Fruit fly (Drosophila melanogaster) whole organism, embryonic: ENCODE data around the gene Cdc7.

ENCODE experiments used
- ATbp ChIP-seq: fragments of 200-800 bp; sonication (Bioruptor generic); optimal IDR thresholded peaks from 2 replicates; lab custom pipeline; 2017; ENCODE audit warnings: missing biosample characterization, mild to moderate bottlenecking, missing genetic modification characterization, missing genetic modification reagents
- Bgb ChIP-seq: fragments of 200-800 bp; sonication (Bioruptor generic); IDR thresholded peaks from 2 replicates; pipeline ENCODE4 v1.3.6; 2022; ENCODE audit warnings: missing biosample characterization, missing genetic modification characterization; ENCODE audit not compliant: partially characterized antibody
- CG10209 ChIP-seq: fragments of 200-800 bp; sonication (Bioruptor generic); optimal IDR thresholded peaks from 3 replicates; lab custom pipeline; 2017; ENCODE audit warnings: missing biosample characterization, mild to moderate bottlenecking, missing genetic modification characterization, missing genetic modification reagents
- CG10543 ChIP-seq: fragments of 200-800 bp; sonication (Bioruptor generic); optimal IDR thresholded peaks from 3 replicates; lab custom pipeline; 2017; ENCODE audit warnings: missing biosample characterization, mild to moderate bottlenecking, missing genetic modification characterization, moderate library complexity
- CG11723 ChIP-seq: fragments of 200-800 bp; sonication (Bioruptor generic); optimal IDR thresholded peaks from 2 replicates; lab custom pipeline; 2017; ENCODE audit warnings: missing biosample characterization, mild to moderate bottlenecking, missing genetic modification characterization
- CG14050 ChIP-seq: fragments of 200-800 bp; sonication (Bioruptor generic); IDR thresholded peaks from 3 replicates; pipeline ENCODE4 v1.3.6; 2022; ENCODE audit warnings: missing biosample characterization, missing genetic modification characterization
- CG14441 ChIP-seq: fragments of 200-800 bp; sonication (Bioruptor generic); IDR thresholded peaks from 2 replicates; pipeline ENCODE4 v1.3.6; 2022; ENCODE audit warnings: missing biosample characterization, missing genetic modification characterization
- CG16813 ChIP-seq: fragments of 200-800 bp; sonication (Bioruptor generic); IDR thresholded peaks from 3 replicates; pipeline ENCODE4 v1.3.6; 2022; ENCODE audit warnings: missing biosample characterization, missing genetic modification characterization; ENCODE audit not compliant: partially characterized antibody
- CG16815 ChIP-seq: fragments of 200-800 bp; sonication (Bioruptor generic); optimal IDR thresholded peaks from 3 replicates; lab custom pipeline; 2017; ENCODE audit warnings: missing biosample characterization, mild to moderate bottlenecking, missing genetic modification characterization
- CG17328 ChIP-seq: fragments of 200-800 bp; sonication (Bioruptor generic); IDR thresholded peaks from 2 replicates; pipeline ENCODE4 v1.3.6; 2022; ENCODE audit warnings: missing biosample characterization, missing genetic modification characterization
- CG2712 ChIP-seq: fragments of 200-800 bp; optimal IDR thresholded peaks from 3 replicates; lab custom pipeline; 2019; ENCODE audit warnings: missing biosample characterization, mild to moderate bottlenecking, missing genetic modification characterization, moderate library complexity
- CG30431 ChIP-seq: fragments of 200-800 bp; sonication (Bioruptor generic); optimal IDR thresholded peaks from 2 replicates; lab custom pipeline; 2017; ENCODE audit warnings: missing biosample characterization, missing genetic modification characterization
- CG33557 ChIP-seq: fragments of 200-800 bp; sonication (Bioruptor generic); optimal IDR thresholded peaks from 2 replicates; lab custom pipeline; 2019; ENCODE audit warnings: missing biosample characterization, mild to moderate bottlenecking, missing genetic modification characterization, moderate library complexity
- CG3407 ChIP-seq: fragments of 200-800 bp; sonication (Bioruptor generic); optimal IDR thresholded peaks from 2 replicates; lab custom pipeline; 2018; ENCODE audit warnings: missing biosample characterization, mild to moderate bottlenecking, missing genetic modification characterization
- CG5180 ChIP-seq: fragments of 200-800 bp; sonication (Bioruptor generic); optimal IDR thresholded peaks from 3 replicates; lab custom pipeline; 2017; ENCODE audit warnings: missing biosample characterization, missing genetic modification characterization, mild to moderate bottlenecking, moderate library complexity, missing genetic modification reagents
- CG6813 ChIP-seq: fragments of 200-800 bp; sonication (Bioruptor generic); optimal IDR thresholded peaks from 2 replicates; lab custom pipeline; 2017; ENCODE audit warnings: missing biosample characterization, missing genetic modification characterization, mild to moderate bottlenecking, moderate library complexity, missing genetic modification reagents
- CG7357 ChIP-seq: fragments of 200-800 bp; sonication (Bioruptor generic); IDR thresholded peaks from 3 replicates; pipeline ENCODE4 v1.3.6; 2022; ENCODE audit warnings: missing biosample characterization, missing genetic modification characterization
- CkIIα-i1 ChIP-seq: fragments of 200-800 bp; sonication (Bioruptor generic); IDR thresholded peaks from 2 replicates; pipeline ENCODE4 v1.3.6; 2022; ENCODE audit warnings: missing biosample characterization, missing genetic modification characterization
- Doc3 ChIP-seq: fragments of 200-800 bp; sonication (Bioruptor generic); IDR thresholded peaks from 3 replicates; pipeline ENCODE4 v1.3.6; 2022; ENCODE audit warnings: missing biosample characterization, missing genetic modification characterization; ENCODE audit not compliant: partially characterized antibody
- Drgx ChIP-seq: fragments of 200-800 bp; sonication (Bioruptor generic); IDR thresholded peaks from 2 replicates; pipeline ENCODE4 v1.3.6; 2022; ENCODE audit warnings: missing biosample characterization, missing genetic modification characterization
- Ets97D ChIP-seq: fragments of 200-800 bp; sonication (Bioruptor generic); optimal IDR thresholded peaks from 3 replicates; lab custom pipeline; 2016; ENCODE audit warnings: missing biosample characterization, missing genetic modification characterization
- H2.0 ChIP-seq: fragments of 200-800 bp; sonication (Bioruptor generic); IDR thresholded peaks from 2 replicates; pipeline ENCODE4 v1.3.6; 2022; ENCODE audit warnings: missing biosample characterization, missing genetic modification characterization
- Hand ChIP-seq: fragments of 200-800 bp; sonication (Bioruptor generic); optimal IDR thresholded peaks from 2 replicates; lab custom pipeline; 2017; ENCODE audit warnings: mild to moderate bottlenecking, missing biosample characterization, missing genetic modification reagents, missing genetic modification characterization
- Hr39 ChIP-seq: fragments of >200 bp; optimal IDR thresholded peaks from 2 replicates; lab custom pipeline; 2017
- Jarid2 ChIP-seq: fragments of 200-800 bp; sonication (Bioruptor generic); optimal IDR thresholded peaks from 3 replicates; lab custom pipeline; 2017; ENCODE audit warnings: mild to moderate bottlenecking, missing biosample characterization, missing genetic modification reagents, missing genetic modification characterization
- NK7.1 ChIP-seq: fragments of 200-800 bp; sonication (Bioruptor generic); optimal IDR thresholded peaks from 3 replicates; lab custom pipeline; 2016; ENCODE audit warnings: missing biosample characterization, missing genetic modification characterization
- Neu2 ChIP-seq: fragments of 200-800 bp; sonication (Bioruptor generic); optimal IDR thresholded peaks from 3 replicates; lab custom pipeline; 2016; ENCODE audit warnings: missing biosample characterization, missing genetic modification characterization, borderline replicate concordance
- Pdp1 ChIP-seq, 2 experiments: fragments of 200-800 bp; sonication (Bioruptor generic); optimal IDR thresholded peaks; 3 replicates each; lab custom pipeline; 2016; ENCODE audit warnings: missing biosample characterization in 2 of 2, missing genetic modification characterization in 2 of 2, mild to moderate bottlenecking in 1 of 2, moderate library complexity in 1 of 2
- Sry-δ ChIP-seq: fragments of 200-800 bp; sonication (Bioruptor generic); optimal IDR thresholded peaks from 2 replicates; lab custom pipeline; 2016; ENCODE audit warnings: missing biosample characterization, missing genetic modification characterization
- Trl ChIP-seq, 3 experiments: fragments of >200 bp in 2 of 3; fragments of 200-800 bp in 1 of 3; sonication (Bioruptor generic) in 1 of 3; optimal IDR thresholded peaks; 2 replicates in 1 of 3; 3 replicates in 2 of 3; lab custom pipeline; 2016 to 2017; ENCODE audit warnings: missing biosample characterization in 1 of 3, missing genetic modification characterization in 1 of 3
- Xrp1 ChIP-seq: fragments of 200-800 bp; sonication (Bioruptor generic); IDR thresholded peaks from 2 replicates; pipeline ENCODE4 v1.3.6; 2022; ENCODE audit warnings: missing biosample characterization, missing genetic modification characterization
- abd-A ChIP-seq: fragments of 200-800 bp; sonication (Bioruptor generic); optimal IDR thresholded peaks from 3 replicates; lab custom pipeline; 2019; ENCODE audit warnings: missing biosample characterization, mild to moderate bottlenecking, missing genetic modification characterization, moderate library complexity
- ato ChIP-seq: fragments of 200-800 bp; sonication (Bioruptor generic); IDR thresholded peaks from 2 replicates; pipeline ENCODE4 v1.3.6; 2022; ENCODE audit warnings: missing biosample characterization, missing genetic modification characterization; ENCODE audit not compliant: partially characterized antibody
- bsh ChIP-seq, 2 experiments: fragments of 200-800 bp; sonication (Bioruptor generic); optimal IDR thresholded peaks; 2 replicates each; lab custom pipeline; 2017 to 2018; ENCODE audit warnings: mild to moderate bottlenecking in 2 of 2, missing biosample characterization in 2 of 2, missing genetic modification characterization in 2 of 2, moderate library complexity in 1 of 2
- cg ChIP-seq: fragments of 200-800 bp; sonication (Bioruptor generic); optimal IDR thresholded peaks from 3 replicates; lab custom pipeline; 2019; ENCODE audit warnings: missing biosample characterization, mild to moderate bottlenecking, missing genetic modification characterization, moderate library complexity
- dm ChIP-seq: fragments of 200-800 bp; sonication (Bioruptor generic); optimal IDR thresholded peaks from 3 replicates; lab custom pipeline; 2016; ENCODE audit warnings: missing biosample characterization, missing genetic modification characterization
- dysf ChIP-seq: fragments of 200-800 bp; sonication (Bioruptor generic); IDR thresholded peaks from 3 replicates; pipeline ENCODE4 v1.3.6; 2022; ENCODE audit warnings: missing biosample characterization, missing genetic modification characterization
- eve ChIP-seq, 2 experiments: fragments of >200 bp; optimal IDR thresholded peaks; 2 replicates each; lab custom pipeline; 2017; ENCODE audit warnings: missing biosample characterization in 2 of 2, missing genetic modification characterization in 2 of 2
- ewg ChIP-seq: fragments of 200-800 bp; sonication (Bioruptor generic); optimal IDR thresholded peaks from 3 replicates; lab custom pipeline; 2017; ENCODE audit warnings: mild to moderate bottlenecking, missing biosample characterization, missing genetic modification reagents, missing genetic modification characterization
- jumu ChIP-seq: fragments of 200-800 bp; sonication (Bioruptor generic); optimal IDR thresholded peaks from 3 replicates; lab custom pipeline; 2016; ENCODE audit warnings: missing biosample characterization, missing genetic modification characterization
- klu ChIP-seq: fragments of 200-800 bp; sonication (Bioruptor generic); IDR thresholded peaks from 2 replicates; pipeline ENCODE4 v1.3.6; 2022; ENCODE audit warnings: missing biosample characterization, missing genetic modification characterization
- lola ChIP-seq, 3 experiments: fragments of >200 bp in 2 of 3; fragments of 200-800 bp in 1 of 3; sonication (Bioruptor generic) in 1 of 3; optimal IDR thresholded peaks; 2 replicates each; lab custom pipeline; 2017 to 2019; ENCODE audit warnings: missing biosample characterization in 3 of 3, missing genetic modification characterization in 3 of 3, mild to moderate bottlenecking in 1 of 3, moderate library complexity in 1 of 3
- mirr ChIP-seq: fragments of 200-800 bp; sonication (Bioruptor generic); optimal IDR thresholded peaks from 3 replicates; lab custom pipeline; 2018; ENCODE audit warnings: missing biosample characterization, mild to moderate bottlenecking, missing genetic modification characterization
- otp ChIP-seq: fragments of 200-800 bp; sonication (Bioruptor generic); IDR thresholded peaks from 3 replicates; pipeline ENCODE4, ENCODE4 v1.3.6; 2022; ENCODE audit warnings: missing biosample characterization, missing genetic modification characterization
- psq ChIP-seq: fragments of 200-800 bp; sonication (Bioruptor generic); optimal IDR thresholded peaks from 2 replicates; lab custom pipeline; 2017; ENCODE audit warnings: missing biosample characterization, missing genetic modification characterization
- sens ChIP-seq: fragments of 200-800 bp; sonication (Bioruptor generic); peaks from one replicate; lab custom pipeline; 2016; ENCODE audit warnings: missing biosample characterization, missing genetic modification characterization
- seq ChIP-seq: fragments of 200-800 bp; sonication (Bioruptor generic); IDR thresholded peaks from 2 replicates; pipeline ENCODE4 v1.3.6; 2022; ENCODE audit warnings: missing biosample characterization, missing genetic modification characterization
- slbo ChIP-seq: fragments of 200-800 bp; sonication (Bioruptor generic); IDR thresholded peaks from 2 replicates; pipeline ENCODE4 v1.3.6; 2022; ENCODE audit warnings: missing biosample characterization, missing genetic modification characterization
- ssp ChIP-seq: fragments of 200-800 bp; sonication (Bioruptor generic); IDR thresholded peaks from 2 replicates; pipeline ENCODE4 v1.3.6; 2022; ENCODE audit warnings: missing biosample characterization, missing genetic modification characterization
- stwl ChIP-seq: fragments of 200-800 bp; sonication (Bioruptor generic); optimal IDR thresholded peaks from 3 replicates; lab custom pipeline; 2018; ENCODE audit warnings: missing biosample characterization, mild to moderate bottlenecking, missing genetic modification characterization, moderate library complexity
- trh ChIP-seq: fragments of 200-800 bp; sonication (Bioruptor generic); optimal IDR thresholded peaks from 2 replicates; lab custom pipeline; 2016; ENCODE audit warnings: missing biosample characterization, missing genetic modification characterization
- ttk ChIP-seq: fragments of 200-800 bp; sonication (Bioruptor generic); IDR thresholded peaks from 2 replicates; pipeline ENCODE4 v2.1.2; 2022; ENCODE audit warnings: missing biosample characterization, missing genetic modification characterization

Gene Cdc7

DNA sequence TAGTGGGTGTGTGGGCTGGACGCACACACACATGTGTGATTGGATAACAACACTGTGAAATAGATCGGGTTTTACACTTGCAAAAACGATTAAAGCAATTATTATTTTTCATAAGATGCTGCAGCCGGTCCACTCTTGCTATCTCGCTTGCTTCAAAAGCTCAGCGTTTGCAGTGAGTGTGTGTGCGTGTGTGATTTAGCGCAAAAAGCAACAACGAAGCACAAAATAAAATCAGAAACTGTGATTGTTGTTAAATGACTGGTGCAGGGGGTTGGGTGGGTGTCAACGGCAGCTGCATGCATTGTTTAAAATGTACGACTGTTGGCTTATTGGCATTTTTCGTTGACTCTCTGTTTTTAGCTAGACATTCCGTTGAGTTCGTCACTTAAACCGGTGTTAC lies 7.5 kb downstream of the Cdc7 start (continued):
- no peak for TF ChIP-seq bsh (GFP tag; optimal IDR thresholded peaks at IDR 0.05; lab: Kevin White, UChicago)
- TF ChIP-seq klu: no peak
- TF ChIP-seq eve (GFP tag; optimal IDR thresholded peaks at IDR 0.05; lab: Kevin White, UChicago): no peak
- no peak for TF ChIP-seq ato
- TF ChIP-seq Sry-δ (GFP tag; lab: Kevin White, UChicago): no peak
- TF ChIP-seq ATbp (GFP tag; lab: Kevin White, UChicago): no peak
- TF ChIP-seq trh (GFP tag; lab: Kevin White, UChicago): no peak
- TF ChIP-seq CG2712 (tag; lab: Kevin White, UChicago): no peak
- no peak for TF ChIP-seq H2.0 (GFP tag; lab: Robert Waterston, UW)
- no peak for TF ChIP-seq Jarid2 (GFP tag; lab: Kevin White, UChicago)
- TF ChIP-seq CG16813 (GFP tag; lab: Robert Waterston, UW): no peak
- TF ChIP-seq Drgx (GFP tag; lab: Robert Waterston, UW): no peak
- TF ChIP-seq CkIIα-i1: no peak
- TF ChIP-seq CG16815 (GFP tag; lab: Kevin White, UChicago): no peak
- no peak for TF ChIP-seq Neu2 (GFP tag; lab: Kevin White, UChicago)
- TF ChIP-seq Bgb (GFP tag; lab: Robert Waterston, UW): no peak
- no peak for TF ChIP-seq abd-A
- TF ChIP-seq Xrp1 (GFP tag; lab: Robert Waterston, UW): no peak
- TF ChIP-seq dm (GFP tag; lab: Kevin White, UChicago): no peak
- no peak for TF ChIP-seq CG14050
- TF ChIP-seq CG14441: peak; percentile 43; the same call in 1 of the 2 replicates
- no peak for TF ChIP-seq CG7357
- TF ChIP-seq stwl (tag; lab: Kevin White, UChicago): no peak
- TF ChIP-seq ewg (GFP tag; lab: Kevin White, UChicago): no peak
- TF ChIP-seq lola (GFP tag; optimal IDR thresholded peaks at IDR 0.05; lab: Kevin White, UChicago): no peak
- peak; percentile 16; the same call in 1 of the 3 replicates for TF ChIP-seq dysf (GFP tag; lab: Robert Waterston, UW)
- TF ChIP-seq cg (GFP tag; lab: Kevin White, UChicago): peak; percentile 45
- no peak for TF ChIP-seq CG30431
- TF ChIP-seq Hr39 (lab: Kevin White, UChicago): no peak
- TF ChIP-seq Doc3 (GFP tag; lab: Robert Waterston, UW): no peak
- TF ChIP-seq CG10543 (GFP tag; lab: Kevin White, UChicago): no peak
- TF ChIP-seq ttk: no peak
- no peak for TF ChIP-seq CG6813 (GFP tag; lab: Kevin White, UChicago)
- peak; percentile 73 for TF ChIP-seq sens (GFP tag; lab: Kevin White, UChicago)
- no peak for TF ChIP-seq Ets97D (GFP tag; lab: Kevin White, UChicago)
- TF ChIP-seq CG5180 (GFP tag; lab: Kevin White, UChicago): no peak

- peak; percentile 10 for TF ChIP-seq mirr (GFP tag; lab: Kevin White, UChicago)
- TF ChIP-seq otp (GFP tag; lab: Robert Waterston, UW): no peak
- peak in 1 of 2 experiments; percentile 24 for TF ChIP-seq Trl (optimal IDR thresholded peaks at IDR 0.05; lab: Kevin White, UChicago)
- TF ChIP-seq Trl (GFP tag; optimal IDR thresholded peaks at IDR 0.05; lab: Kevin White, UChicago): no peak
- TF ChIP-seq Hand (GFP tag; lab: Kevin White, UChicago): no peak
- TF ChIP-seq CG3407 (GFP tag; lab: Kevin White, UChicago): no peak
- no peak for TF ChIP-seq seq (GFP tag; lab: Robert Waterston, UW)
- TF ChIP-seq CG10209 (GFP tag; lab: Kevin White, UChicago): no peak
- peak in 1 of 2 experiments; percentile 92 for TF ChIP-seq Pdp1 (GFP tag; optimal IDR thresholded peaks at IDR 0.05; lab: Kevin White, UChicago)
- TF ChIP-seq CG17328 (GFP tag; lab: Robert Waterston, UW): no peak
- no peak for TF ChIP-seq jumu
- TF ChIP-seq slbo (GFP tag; lab: Robert Waterston, UW): no peak
- TF ChIP-seq NK7.1 (GFP tag; lab: Kevin White, UChicago): no peak
- no peak for TF ChIP-seq CG33557 (GFP tag; lab: Kevin White, UChicago)
- no peak for TF ChIP-seq psq (GFP tag; lab: Kevin White, UChicago)
- no peak for TF ChIP-seq CG11723
- no peak for TF ChIP-seq ssp
Observed at dm6 chrX:6662378-6662777, 8.0 kb downstream of the Cdc7 start.
